Fruit fly (Drosophila melanogaster) whole organism, embryonic: ENCODE results near the gene CG10508.

Source experiments
- ATbp ChIP-seq: fragments of 200-800 bp; sonication (Bioruptor generic); optimal IDR thresholded peaks from 2 replicates; lab custom pipeline; 2017; ENCODE audit warnings: missing biosample characterization, mild to moderate bottlenecking, missing genetic modification characterization, missing genetic modification reagents
- Abd-B ChIP-seq: fragments of 200-800 bp; sonication (Bioruptor generic); optimal IDR thresholded peaks from 2 replicates; lab custom pipeline; 2018; ENCODE audit warnings: missing biosample characterization, mild to moderate bottlenecking, missing genetic modification characterization, moderate library complexity
- Aef1 ChIP-seq: fragments of 200-800 bp; sonication (Bioruptor generic); IDR thresholded peaks from 3 replicates; pipeline ENCODE4 v1.3.6; 2022; ENCODE audit warnings: missing biosample characterization, missing genetic modification characterization
- Bdp1 ChIP-seq: fragments of 200-800 bp; sonication (Bioruptor generic); optimal IDR thresholded peaks from 3 replicates; lab custom pipeline; 2016; ENCODE audit warnings: missing biosample characterization, missing genetic modification characterization
- CG11695 ChIP-seq: fragments of 200-800 bp; sonication (Bioruptor generic); IDR thresholded peaks from 3 replicates; pipeline ENCODE4 v1.3.6; 2022; ENCODE audit warnings: missing biosample characterization, missing genetic modification characterization
- CG13123 ChIP-seq: fragments of 200-800 bp; sonication (Bioruptor generic); optimal IDR thresholded peaks from 2 replicates; lab custom pipeline; 2016; ENCODE audit warnings: missing biosample characterization, missing genetic modification characterization
- CG13287 ChIP-seq: fragments of 200-800 bp; sonication (Bioruptor generic); IDR thresholded peaks from 2 replicates; pipeline ENCODE4 v1.3.6; 2022; ENCODE audit warnings: missing biosample characterization, missing genetic modification characterization; ENCODE audit not compliant: partially characterized antibody
- CG13296 ChIP-seq: fragments of 200-800 bp; sonication (Bioruptor generic); optimal IDR thresholded peaks from 3 replicates; lab custom pipeline; 2018; ENCODE audit warnings: missing biosample characterization, mild to moderate bottlenecking, missing genetic modification characterization
- CG14965 ChIP-seq: fragments of 200-800 bp; sonication (Bioruptor generic); optimal IDR thresholded peaks from 2 replicates; lab custom pipeline; 2016; ENCODE audit warnings: missing biosample characterization, missing genetic modification characterization, borderline replicate concordance
- CG17385 ChIP-seq: fragments of 200-800 bp; sonication (Bioruptor generic); optimal IDR thresholded peaks from 3 replicates; lab custom pipeline; 2018; ENCODE audit warnings: missing biosample characterization, mild to moderate bottlenecking, missing genetic modification characterization
- CG18476 ChIP-seq: fragments of 200-800 bp; sonication (Bioruptor generic); optimal IDR thresholded peaks from 2 replicates; lab custom pipeline; 2016; ENCODE audit warnings: missing biosample characterization, mild to moderate bottlenecking, missing genetic modification characterization
- CG30020 ChIP-seq: fragments of 200-800 bp; optimal IDR thresholded peaks from 2 replicates; lab custom pipeline; 2019; ENCODE audit warnings: missing biosample characterization, mild to moderate bottlenecking, missing genetic modification characterization, moderate library complexity
- CG30403 ChIP-seq: fragments of 200-800 bp; sonication (Bioruptor generic); optimal IDR thresholded peaks from 3 replicates; lab custom pipeline; 2016; ENCODE audit warnings: missing biosample characterization, missing genetic modification characterization
- CG32767 ChIP-seq: fragments of 200-800 bp; sonication (Bioruptor generic); IDR thresholded peaks from 2 replicates; pipeline ENCODE4 v1.3.6; 2022; ENCODE audit warnings: missing biosample characterization, missing genetic modification characterization
- CG34422 ChIP-seq: fragments of 200-800 bp; sonication (Bioruptor generic); IDR thresholded peaks from 3 replicates; pipeline ENCODE4 v1.3.6; 2022; ENCODE audit warnings: missing biosample characterization, missing genetic modification characterization
- CG3847 ChIP-seq: fragments of 200-800 bp; sonication (Bioruptor generic); IDR thresholded peaks from 2 replicates; pipeline ENCODE4 v1.3.6; 2022; ENCODE audit warnings: missing biosample characterization, missing genetic modification characterization
- CG4328 ChIP-seq: fragments of 200-800 bp; sonication (Bioruptor generic); optimal IDR thresholded peaks from 3 replicates; lab custom pipeline; 2017; ENCODE audit warnings: missing biosample characterization, missing genetic modification reagents, missing genetic modification characterization
- CG6813 ChIP-seq: fragments of 200-800 bp; sonication (Bioruptor generic); optimal IDR thresholded peaks from 2 replicates; lab custom pipeline; 2017; ENCODE audit warnings: missing biosample characterization, missing genetic modification characterization, mild to moderate bottlenecking, moderate library complexity, missing genetic modification reagents
- CG9817 ChIP-seq: fragments of 200-800 bp; sonication (Bioruptor generic); optimal IDR thresholded peaks from 2 replicates; lab custom pipeline; 2018; ENCODE audit warnings: missing biosample characterization, mild to moderate bottlenecking, missing genetic modification characterization, moderate library complexity
- CG9932 ChIP-seq: fragments of 200-800 bp; sonication (Bioruptor generic); IDR thresholded peaks from 2 replicates; pipeline ENCODE4 v1.3.6; 2022; ENCODE audit warnings: missing biosample characterization, missing genetic modification characterization
- CHES-1-like ChIP-seq: fragments of 200-800 bp; sonication (Bioruptor generic); optimal IDR thresholded peaks from 2 replicates; lab custom pipeline; 2016; ENCODE audit warnings: missing biosample characterization, missing genetic modification characterization
- Dip2 ChIP-seq: fragments of 200-800 bp; sonication (Bioruptor generic); IDR thresholded peaks from 2 replicates; pipeline ENCODE4 v1.3.6; 2022; ENCODE audit warnings: missing biosample characterization, missing genetic modification characterization
- Dll ChIP-seq: fragments of 200-800 bp; sonication (Bioruptor generic); IDR thresholded peaks from 4 replicates; pipeline ENCODE4 v1.3.6; 2022; ENCODE audit warnings: missing biosample characterization, missing genetic modification characterization; ENCODE audit not compliant: partially characterized antibody
- Dp ChIP-seq: fragments of 200-800 bp; sonication (Bioruptor generic); optimal IDR thresholded peaks from 2 replicates; lab custom pipeline; 2018; ENCODE audit warnings: missing biosample characterization, mild to moderate bottlenecking, missing genetic modification characterization, moderate library complexity
- ERR ChIP-seq: fragments of 200-800 bp; sonication (Bioruptor generic); optimal IDR thresholded peaks from 2 replicates; lab custom pipeline; 2016; ENCODE audit warnings: missing biosample characterization, missing genetic modification characterization
- Elba2 ChIP-seq: fragments of 200-800 bp; sonication (Bioruptor generic); optimal IDR thresholded peaks from 3 replicates; lab custom pipeline; 2016; ENCODE audit warnings: missing biosample characterization, missing genetic modification characterization
- Gug ChIP-seq: fragments of 200-800 bp; sonication (Bioruptor generic); IDR thresholded peaks from 4 replicates; pipeline ENCODE4 v1.3.6; 2022; ENCODE audit warnings: missing biosample characterization, missing genetic modification characterization
- HHEX ChIP-seq: fragments of 200-800 bp; sonication (Bioruptor generic); optimal IDR thresholded peaks from 3 replicates; lab custom pipeline; 2017; ENCODE audit warnings: missing biosample characterization, mild to moderate bottlenecking, missing genetic modification characterization, missing genetic modification reagents
- HLH54F ChIP-seq: fragments of 200-800 bp; sonication (Bioruptor generic); optimal IDR thresholded peaks from 3 replicates; lab custom pipeline; 2016; ENCODE audit warnings: missing biosample characterization, missing genetic modification characterization
- Mrtf ChIP-seq: fragments of 200-800 bp; sonication (Bioruptor generic); IDR thresholded peaks from 3 replicates; pipeline ENCODE4 v1.3.6; 2022; ENCODE audit warnings: missing biosample characterization, missing genetic modification characterization
- Oaz ChIP-seq: fragments of 200-800 bp; sonication (Bioruptor generic); IDR thresholded peaks from 2 replicates; pipeline ENCODE4 v1.3.6; 2022; ENCODE audit warnings: missing biosample characterization, missing genetic modification characterization
- Poxn ChIP-seq: fragments of 200-800 bp; sonication (Bioruptor generic); IDR thresholded peaks from 2 replicates; pipeline ENCODE4 v1.3.6; 2022; ENCODE audit warnings: missing biosample characterization, missing genetic modification characterization
- Xrp1 ChIP-seq: fragments of 200-800 bp; sonication (Bioruptor generic); IDR thresholded peaks from 2 replicates; pipeline ENCODE4 v1.3.6; 2022; ENCODE audit warnings: missing biosample characterization, missing genetic modification characterization
- ab ChIP-seq: fragments of 200-800 bp; sonication (Bioruptor generic); optimal IDR thresholded peaks from 2 replicates; lab custom pipeline; 2016; ENCODE audit warnings: missing biosample characterization, missing genetic modification characterization
- ato ChIP-seq: fragments of 200-800 bp; sonication (Bioruptor generic); IDR thresholded peaks from 2 replicates; pipeline ENCODE4 v1.3.6; 2022; ENCODE audit warnings: missing biosample characterization, missing genetic modification characterization; ENCODE audit not compliant: partially characterized antibody
- cad ChIP-seq: fragments of >200 bp; optimal IDR thresholded peaks from 2 replicates; lab custom pipeline; 2017; ENCODE audit warnings: missing biosample characterization, missing genetic modification characterization
- caup ChIP-seq: fragments of 200-800 bp; sonication (Bioruptor generic); optimal IDR thresholded peaks from 3 replicates; lab custom pipeline; 2017; ENCODE audit warnings: missing biosample characterization, mild to moderate bottlenecking, missing genetic modification characterization, moderate library complexity; ENCODE audit not compliant: severe bottlenecking
- disco-r ChIP-seq: fragments of 200-800 bp; sonication (Bioruptor generic); optimal IDR thresholded peaks from 2 replicates; lab custom pipeline; 2016; ENCODE audit warnings: missing biosample characterization, missing genetic modification characterization
- dysf ChIP-seq: fragments of 200-800 bp; sonication (Bioruptor generic); IDR thresholded peaks from 3 replicates; pipeline ENCODE4 v1.3.6; 2022; ENCODE audit warnings: missing biosample characterization, missing genetic modification characterization
- fd102C ChIP-seq: fragments of 200-800 bp; sonication (Bioruptor generic); optimal IDR thresholded peaks from 2 replicates; lab custom pipeline; 2018; ENCODE audit warnings: missing biosample characterization, mild to moderate bottlenecking, missing genetic modification characterization, moderate library complexity
- gce ChIP-seq: fragments of 200-800 bp; sonication (Bioruptor generic); IDR thresholded peaks from 3 replicates; pipeline ENCODE4 v1.3.6; 2022; ENCODE audit warnings: missing biosample characterization, missing genetic modification characterization
- hb ChIP-seq: fragments of 200-800 bp; sonication (Bioruptor generic); IDR thresholded peaks from 3 replicates; pipeline ENCODE4 v1.3.6; 2022; ENCODE audit warnings: missing biosample characterization, missing genetic modification characterization; ENCODE audit not compliant: partially characterized antibody
- oc ChIP-seq: fragments of 200-800 bp; sonication (Bioruptor generic); optimal IDR thresholded peaks from 2 replicates; lab custom pipeline; 2018; ENCODE audit warnings: missing biosample characterization, mild to moderate bottlenecking, missing genetic modification characterization, moderate library complexity
- pnt ChIP-seq: fragments of 200-800 bp; sonication (Bioruptor generic); optimal IDR thresholded peaks from 3 replicates; lab custom pipeline; 2016; ENCODE audit warnings: missing biosample characterization, missing genetic modification characterization
- pum ChIP-seq: fragments of 200-800 bp; sonication (Bioruptor generic); optimal IDR thresholded peaks from 2 replicates; lab custom pipeline; 2016; ENCODE audit warnings: missing biosample characterization, missing genetic modification characterization
- so ChIP-seq: fragments of 200-800 bp; sonication (Bioruptor generic); IDR thresholded peaks from 3 replicates; pipeline ENCODE4 v1.3.6; 2022; ENCODE audit warnings: missing biosample characterization, missing genetic modification characterization
- twi ChIP-seq: fragments of 200-800 bp; optimal IDR thresholded peaks from 2 replicates; lab custom pipeline; 2019; ENCODE audit warnings: missing biosample characterization, mild to moderate bottlenecking, missing genetic modification characterization, moderate library complexity
- vnd ChIP-seq: fragments of 200-800 bp; sonication (Bioruptor generic); IDR thresholded peaks from 3 replicates; pipeline ENCODE4 v1.3.6; 2022; ENCODE audit warnings: missing biosample characterization, missing genetic modification characterization; ENCODE audit not compliant: partially characterized antibody
- wek ChIP-seq: fragments of 200-800 bp; sonication (Bioruptor generic); optimal IDR thresholded peaks from 3 replicates; lab custom pipeline; 2018; ENCODE audit warnings: missing biosample characterization, mild to moderate bottlenecking, missing genetic modification characterization, moderate library complexity

The CG10508 gene

dm6 chr3L:21172527-21173253 lies 37.3 kb upstream of the CG10508 start, which contains the start of the genes chb and AsnS (continued):
- no peak for TF ChIP-seq wek
- no peak for TF ChIP-seq Elba2 (GFP tag; lab: Kevin White, UChicago)
- no peak for TF ChIP-seq fd102C
- no peak for TF ChIP-seq ato (GFP tag; lab: Robert Waterston, UW)
- TF ChIP-seq caup (GFP tag; lab: Kevin White, UChicago) = peak; percentile 83
- TF ChIP-seq CG32767 = peak; percentile 80
- TF ChIP-seq twi (tag; lab: Kevin White, UChicago) = peak; percentile 72
- no peak for TF ChIP-seq CG14965 (GFP tag; lab: Kevin White, UChicago)
- TF ChIP-seq CG9817 (tag; lab: Kevin White, UChicago) = peak; percentile 90
- TF ChIP-seq CHES-1-like = peak; percentile 67
- TF ChIP-seq Abd-B (GFP tag; lab: Kevin White, UChicago) = peak; percentile 92
- peak; percentile 95 for TF ChIP-seq Aef1
- TF ChIP-seq ATbp (GFP tag; lab: Kevin White, UChicago) = peak; percentile 90
- TF ChIP-seq pnt (GFP tag; lab: Kevin White, UChicago) = peak; percentile 51
- TF ChIP-seq Oaz = peak; percentile 88
- TF ChIP-seq disco-r (GFP tag; lab: Kevin White, UChicago) = peak; percentile 42
- peak; percentile 26; the same call in 1 of the 2 replicates for TF ChIP-seq Poxn (GFP tag; lab: Robert Waterston, UW)
- no peak for TF ChIP-seq ab (GFP tag; lab: Kevin White, UChicago)
- peak; percentile 36 for TF ChIP-seq ERR (GFP tag; lab: Kevin White, UChicago)
- TF ChIP-seq CG3847 (GFP tag; lab: Robert Waterston, UW) = peak; percentile 90
- peak; percentile 76 for TF ChIP-seq CG13296 (GFP tag; lab: Kevin White, UChicago)
- TF ChIP-seq CG30403 (GFP tag; lab: Kevin White, UChicago) = peak; percentile 89
- TF ChIP-seq CG6813 = peak; percentile 72
- TF ChIP-seq HHEX (GFP tag; lab: Kevin White, UChicago) = peak; percentile 83
- TF ChIP-seq CG13287 (GFP tag; lab: Robert Waterston, UW) = no peak
- no peak for TF ChIP-seq CG4328 (GFP tag; lab: Kevin White, UChicago)
- peak; percentile 96 for TF ChIP-seq CG11695 (GFP tag; lab: Robert Waterston, UW)
- no peak for TF ChIP-seq Dll (GFP tag; lab: Robert Waterston, UW)
- no peak for TF ChIP-seq Dip2 (GFP tag; lab: Robert Waterston, UW)
- peak; percentile 92 for TF ChIP-seq oc (tag; lab: Kevin White, UChicago)
- peak; percentile 67 for TF ChIP-seq HLH54F (GFP tag; lab: Kevin White, UChicago)
- TF ChIP-seq cad (GFP tag; lab: Kevin White, UChicago) = no peak
- no peak for TF ChIP-seq hb (GFP tag; lab: Robert Waterston, UW)
- peak; percentile 87 for TF ChIP-seq so (GFP tag; lab: Robert Waterston, UW)
- TF ChIP-seq CG18476 (GFP tag; lab: Kevin White, UChicago) = peak; percentile 73
- peak; percentile 25 for TF ChIP-seq Bdp1 (GFP tag; lab: Kevin White, UChicago)
- TF ChIP-seq CG13123 = peak; percentile 65
- TF ChIP-seq Xrp1 (GFP tag; lab: Robert Waterston, UW) = peak; percentile 93
- TF ChIP-seq CG9932 (GFP tag; lab: Robert Waterston, UW) = peak; percentile 91
- peak; percentile 89 for TF ChIP-seq CG17385 (GFP tag; lab: Kevin White, UChicago)
- no peak for TF ChIP-seq vnd (GFP tag; lab: Robert Waterston, UW)
- peak; percentile 95 for TF ChIP-seq dysf (GFP tag; lab: Robert Waterston, UW)
- TF ChIP-seq Dp (GFP tag; lab: Kevin White, UChicago) = no peak
- peak; percentile 87 for TF ChIP-seq gce
- peak; percentile 61 for TF ChIP-seq pum (GFP tag; lab: Kevin White, UChicago)
- TF ChIP-seq CG34422 = peak; percentile 91
- TF ChIP-seq Gug (GFP tag; lab: Robert Waterston, UW) = peak; percentile 61; the same call in 3 of the 4 replicates
- TF ChIP-seq Mrtf (GFP tag; lab: Robert Waterston, UW) = peak; percentile 87; the same call in 2 of the 3 replicates
- TF ChIP-seq CG30020 (tag; lab: Kevin White, UChicago) = peak; percentile 9
